Worm (Caenorhabditis elegans) whole organism, L4 larva: ENCODE data around the gene T04H1.12.

ENCODE experiments used
- D1046.2 ChIP-seq: fragments of 200-800 bp; sonication (Bioruptor generic); IDR thresholded peaks from 2 replicates; pipeline ENCODE4 v1.3.6; 2022; ENCODE audit warnings: missing genetic modification characterization, missing compliant biosample characterization
- F26F4.8 ChIP-seq: fragments of 200-800 bp; sonication (Bioruptor generic); conservative IDR thresholded peaks from 2 replicates; pipeline ENCODE4 v1.3.6; 2022; ENCODE audit warnings: missing genetic modification characterization, missing compliant biosample characterization
- F37D6.2 ChIP-seq: sonication (generic microtip); optimal IDR thresholded peaks from 2 replicates; lab custom pipeline; 2016; ENCODE audit warnings: mild to moderate bottlenecking, missing genetic modification characterization, missing compliant biosample characterization
- T20F7.1 ChIP-seq: fragments of 200-800 bp; sonication (Bioruptor generic); optimal IDR thresholded peaks from 2 replicates; lab custom pipeline; 2018; ENCODE audit warnings: mild to moderate bottlenecking, missing genetic modification characterization, missing compliant biosample characterization
- Y105C5A.15 ChIP-seq: fragments of 200-800 bp; sonication (Bioruptor generic); IDR thresholded peaks from 2 replicates; pipeline ENCODE4 v1.3.6; 2022; ENCODE audit warnings: missing genetic modification characterization, missing compliant biosample characterization
- aly-2 ChIP-seq: sonication (generic microtip); optimal IDR thresholded peaks from 2 replicates; lab custom pipeline; 2018; ENCODE audit warnings: missing biosample characterization, missing genetic modification characterization
- attf-4 ChIP-seq: sonication (generic microtip); optimal IDR thresholded peaks from 3 replicates; lab custom pipeline; 2017; ENCODE audit warnings: missing biosample characterization, missing genetic modification characterization
- ceh-20 ChIP-seq: fragments of 200-800 bp; sonication (Bioruptor generic); IDR thresholded peaks from 2 replicates; pipeline ENCODE4 v1.3.6; 2022; ENCODE audit warnings: missing genetic modification reagents, missing genetic modification characterization, missing compliant biosample characterization
- ceh-28 ChIP-seq: fragments of 150-350 bp; optimal IDR thresholded peaks from 2 replicates; lab custom pipeline; 2014; ENCODE audit warnings: missing biosample characterization, missing genetic modification reagents, missing genetic modification characterization
- ceh-62 ChIP-seq: sonication (generic microtip); optimal IDR thresholded peaks from 2 replicates; lab custom pipeline; 2017; ENCODE audit warnings: missing biosample characterization, missing genetic modification characterization
- ces-1 ChIP-seq: fragments of 150-350 bp; sonication (generic microtip); optimal IDR thresholded peaks from 4 replicates; lab custom pipeline; 2014; ENCODE audit warnings: missing biosample characterization, missing genetic modification reagents, missing genetic modification characterization
- ctbp-1 ChIP-seq: fragments of 200-800 bp; sonication (Bioruptor generic); IDR thresholded peaks from 2 replicates; pipeline ENCODE4 v1.3.6; 2022; ENCODE audit warnings: missing genetic modification reagents, missing genetic modification characterization, missing compliant biosample characterization
- daf-16 ChIP-seq, 3 experiments: sonication (generic microtip); optimal IDR thresholded peaks; 2 replicates each; lab custom pipeline; 2016 to 2017; ENCODE audit warnings: missing genetic modification characterization in 3 of 3, missing genetic modification reagents in 3 of 3, mild to moderate bottlenecking in 2 of 3, missing compliant biosample characterization in 2 of 3, missing biosample characterization in 1 of 3, moderate library complexity in 1 of 3
- daf-8 ChIP-seq: fragments of 200-800 bp; sonication (Bioruptor generic); IDR thresholded peaks from 2 replicates; pipeline ENCODE4 v1.3.6; 2022; ENCODE audit warnings: missing genetic modification characterization, missing compliant biosample characterization
- dmd-6 ChIP-seq: fragments of 200-800 bp; sonication (Bioruptor generic); IDR thresholded peaks from 2 replicates; pipeline ENCODE4 v1.3.6; 2022; ENCODE audit warnings: missing genetic modification reagents, missing genetic modification characterization, missing compliant biosample characterization
- dpl-1 ChIP-seq: fragments of 150-350 bp; optimal IDR thresholded peaks from 2 replicates; lab custom pipeline; 2014; ENCODE audit warnings: missing biosample characterization, missing genetic modification reagents, missing genetic modification characterization
- egl-27 ChIP-seq: sonication (generic microtip); optimal IDR thresholded peaks from 3 replicates; lab custom pipeline; 2017; ENCODE audit warnings: missing biosample characterization, missing genetic modification reagents, missing genetic modification characterization
- fkh-10 ChIP-seq: fragments of 150-350 bp; optimal IDR thresholded peaks from 2 replicates; lab custom pipeline; 2014; ENCODE audit warnings: missing biosample characterization, missing genetic modification reagents, missing genetic modification characterization
- fos-1 ChIP-seq: fragments of 150-350 bp; optimal IDR thresholded peaks from 2 replicates; lab custom pipeline; 2014; ENCODE audit warnings: missing biosample characterization, missing genetic modification characterization
- gei-8 ChIP-seq: fragments of 200-800 bp; sonication (Bioruptor generic); optimal IDR thresholded peaks from 2 replicates; lab custom pipeline; 2018; ENCODE audit warnings: mild to moderate bottlenecking, missing genetic modification characterization, missing compliant biosample characterization
- hif-1 ChIP-seq, 2 experiments: sonication (generic microtip); optimal IDR thresholded peaks; 2 replicates each; lab custom pipeline; 2016 to 2017; ENCODE audit warnings: missing compliant biosample characterization in 2 of 2, missing genetic modification characterization in 2 of 2, missing genetic modification reagents in 2 of 2, missing genotype in 2 of 2, mild to moderate bottlenecking in 1 of 2
- hlh-11 ChIP-seq: fragments of 200-800 bp; sonication (Bioruptor generic); optimal IDR thresholded peaks from 2 replicates; lab custom pipeline; 2018; ENCODE audit warnings: mild to moderate bottlenecking, missing genetic modification characterization, missing compliant biosample characterization
- lin-1 ChIP-seq: fragments of 200-800 bp; sonication (Bioruptor generic); IDR thresholded peaks from 2 replicates; pipeline ENCODE4 v1.3.6; 2022; ENCODE audit warnings: missing genetic modification reagents, missing genetic modification characterization, missing compliant biosample characterization
- lin-29 ChIP-seq: fragments of 200-800 bp; sonication (Bioruptor generic); IDR thresholded peaks from 2 replicates; pipeline ENCODE4 v1.3.6; 2022; ENCODE audit warnings: missing genetic modification reagents, missing genetic modification characterization, missing compliant biosample characterization
- mdl-1 ChIP-seq, 2 experiments: fragments of 150-350 bp in 1 of 2; sonication (generic microtip) in 1 of 2; optimal IDR thresholded peaks; 2 replicates each; lab custom pipeline; 2014 to 2017; ENCODE audit warnings: missing biosample characterization in 2 of 2, missing genetic modification characterization in 2 of 2
- mes-2 ChIP-seq: sonication (generic microtip); optimal IDR thresholded peaks from 2 replicates; lab custom pipeline; 2016; ENCODE audit warnings: missing genotype, mild to moderate bottlenecking, missing genetic modification characterization, missing compliant biosample characterization; ENCODE audit not compliant: poor library complexity, severe bottlenecking
- mxl-3 ChIP-seq: fragments of 200-800 bp; sonication (Bioruptor generic); optimal IDR thresholded peaks from 2 replicates; lab custom pipeline; 2018; ENCODE audit warnings: mild to moderate bottlenecking, missing genetic modification characterization, missing compliant biosample characterization
- nhr-102 ChIP-seq: sonication (generic microtip); optimal IDR thresholded peaks from 2 replicates; lab custom pipeline; 2016; ENCODE audit warnings: mild to moderate bottlenecking, missing genetic modification characterization, moderate library complexity, missing compliant biosample characterization
- nhr-11 ChIP-seq: fragments of 150-350 bp; optimal IDR thresholded peaks from 2 replicates; lab custom pipeline; 2014; ENCODE audit warnings: missing biosample characterization, missing genetic modification characterization
- nhr-237 ChIP-seq: sonication (generic microtip); optimal IDR thresholded peaks from 2 replicates; lab custom pipeline; 2017; ENCODE audit warnings: missing biosample characterization, missing genetic modification characterization
- nhr-28 ChIP-seq: fragments of 150-350 bp; optimal IDR thresholded peaks from 2 replicates; lab custom pipeline; 2014; ENCODE audit warnings: missing biosample characterization, missing genetic modification characterization
- nhr-6 ChIP-seq: fragments of 150-350 bp; optimal IDR thresholded peaks from 2 replicates; lab custom pipeline; 2014; ENCODE audit warnings: missing biosample characterization, missing genetic modification characterization
- nhr-76 ChIP-seq: fragments of 150-350 bp; optimal IDR thresholded peaks from 2 replicates; lab custom pipeline; 2014; ENCODE audit warnings: missing biosample characterization, missing genetic modification characterization
- pha-4 ChIP-seq, 2 experiments: fragments of 150-350 bp in 1 of 2; fragments of 200-800 bp in 1 of 2; sonication (Bioruptor generic) in 1 of 2; IDR thresholded peaks in 1 of 2; optimal IDR thresholded peaks in 1 of 2; 2 replicates each; pipeline versions ENCODE4 v1.3.6 to Lab custom; 2014 to 2022; ENCODE audit warnings: missing genetic modification characterization in 2 of 2, missing genetic modification reagents in 2 of 2, missing biosample characterization in 1 of 2, missing compliant biosample characterization in 1 of 2
- rbr-2 ChIP-seq: sonication (generic microtip); optimal IDR thresholded peaks from 2 replicates; lab custom pipeline; 2016; ENCODE audit warnings: missing genotype, missing genetic modification characterization, missing compliant biosample characterization
- snpc-1.2 ChIP-seq: fragments of 200-800 bp; sonication (Bioruptor generic); IDR thresholded peaks from 2 replicates; pipeline ENCODE4 v1.3.6; 2022; ENCODE audit warnings: missing genetic modification reagents, missing genetic modification characterization, missing compliant biosample characterization
- snpc-4 ChIP-seq: fragments of 150-350 bp; optimal IDR thresholded peaks from 2 replicates; lab custom pipeline; 2014; ENCODE audit warnings: missing biosample characterization, missing genetic modification characterization
- spr-1 ChIP-seq: sonication (generic microtip); optimal IDR thresholded peaks from 2 replicates; lab custom pipeline; 2016; ENCODE audit warnings: mild to moderate bottlenecking, missing genetic modification characterization, missing compliant biosample characterization
- tra-1 ChIP-seq: fragments of 200-800 bp; sonication (Bioruptor generic); IDR thresholded peaks from 2 replicates; pipeline ENCODE4 v1.3.6; 2022; ENCODE audit warnings: missing genetic modification reagents, missing genetic modification characterization, missing compliant biosample characterization
- unc-62 ChIP-seq, 3 experiments: fragments of 150-350 bp in 1 of 3; sonication (generic microtip); optimal IDR thresholded peaks in 2 of 3; peaks in 1 of 3; 1 replicate in 1 of 3; 2 replicates in 2 of 3; lab custom pipeline; 2014 to 2017; ENCODE audit warnings: missing biosample characterization in 3 of 3, missing genetic modification characterization in 3 of 3, missing genetic modification reagents in 3 of 3, missing genotype in 1 of 3
- zfp-2 ChIP-seq: sonication (generic microtip); optimal IDR thresholded peaks from 2 replicates; lab custom pipeline; 2016; ENCODE audit warnings: mild to moderate bottlenecking, missing genetic modification characterization, missing compliant biosample characterization
- zip-11 ChIP-seq: fragments of 200-800 bp; sonication (Bioruptor generic); IDR thresholded peaks from 2 replicates; pipeline ENCODE4 v1.3.6; 2022; ENCODE audit warnings: missing genetic modification characterization, missing compliant biosample characterization
- zip-2 ChIP-seq: fragments of 150-350 bp; optimal IDR thresholded peaks from 2 replicates; lab custom pipeline; 2014; ENCODE audit warnings: missing biosample characterization, missing genetic modification characterization
- ztf-7 ChIP-seq: fragments of 150-350 bp; optimal IDR thresholded peaks from 2 replicates; lab custom pipeline; 2014; ENCODE audit warnings: missing biosample characterization, missing genetic modification characterization

Gene T04H1.12

ce11 chrV:12241126-12241525 is 14.3 kb upstream of the T04H1.12 start, which contains the start of gene ttr-22:
TSS of gene ttr-22 (plus strand) at chrV:12241426.
- TF ChIP-seq zip-2 (tag; lab: Kevin White, UChicago) (no peak), hif-1 (tag; optimal IDR thresholded peaks at IDR 0.05; lab: Kevin White, UChicago) (no peak)

DNA sequence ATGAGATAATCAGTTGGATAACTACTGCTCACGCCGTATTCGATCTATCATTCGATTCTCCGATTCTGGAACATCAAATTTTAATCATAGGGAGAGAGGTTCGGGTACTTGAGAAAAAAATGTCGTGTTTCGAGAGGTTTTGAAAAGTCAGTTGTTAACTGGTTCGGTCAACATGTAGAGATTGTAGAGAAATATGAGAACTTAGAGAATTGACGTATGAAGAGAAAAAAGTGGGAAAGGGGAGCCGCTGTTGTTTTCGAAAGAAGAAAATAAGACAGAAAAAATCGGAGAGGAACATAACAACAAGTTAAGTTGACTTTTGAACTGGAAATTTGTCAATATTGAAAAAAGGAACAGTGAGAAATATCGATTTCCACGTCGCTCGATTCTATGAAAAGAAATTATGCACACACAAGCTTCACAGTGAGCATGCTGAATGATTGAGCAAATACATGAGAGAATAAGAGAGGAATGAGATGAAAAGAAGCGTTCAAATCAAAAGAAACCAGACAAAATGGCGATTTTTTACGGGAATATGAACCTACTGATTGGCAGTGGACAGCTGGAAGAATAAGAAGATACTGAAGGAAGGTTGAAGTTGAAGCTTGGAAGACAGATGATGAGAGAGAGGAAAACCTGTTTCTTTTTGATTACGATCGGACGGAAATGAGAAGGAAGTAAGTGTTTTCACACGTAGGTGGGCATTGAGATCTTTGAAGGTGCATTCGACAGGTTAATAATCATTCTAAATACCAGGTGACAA is 10.3 kb upstream of the T04H1.12 start, which contains the start of the genes T04H1.13, slfl-5 and rad-50:
TSS of gene T04H1.13 (minus strand) at position 51 of the 763 bp plus-strand sequence.
TSS of gene slfl-5 (minus strand) at position 65 of the 763 bp plus-strand sequence.
TSS of gene rad-50 (plus strand) at position 667 of the 763 bp plus-strand sequence.
- TF ChIP-seq lin-1 (GFP tag; lab: Robert Waterston, UW) (0 out of 2 replicates have a peak, but pooled peaks have one; percentile 25), hif-1 (tag; optimal IDR thresholded peaks at IDR 0.05; lab: Kevin White, UChicago) (no peak), ceh-62 (no peak), F26F4.8 (GFP tag; lab: Robert Waterston, UW) (no peak), gei-8 (GFP tag; lab: Kevin White, UChicago) (no peak), nhr-28 (tag; lab: Kevin White, UChicago) (no peak), pha-4 (GFP tag; IDR thresholded peaks at IDR 0.05; lab: Robert Waterston, UW) (no peak), pha-4 (tag; optimal IDR thresholded peaks at IDR 0.05; lab: Kevin White, UChicago) (peak; percentile 81), nhr-237 (no peak), unc-62 (GFP tag; optimal IDR thresholded peaks at IDR 0.05 in 1 of 2; lab: Kevin White, UChicago) (peak in 1 of 2 experiments; percentile 8), unc-62 (tag; optimal IDR thresholded peaks at IDR 0.05; lab: Kevin White, UChicago) (no peak), fos-1 (tag; lab: Kevin White, UChicago) (no peak), daf-16 (GFP tag; optimal IDR thresholded peaks at IDR 0.05; lab: Kevin White, UChicago) (peak in 1 of 2 experiments; percentile 69), daf-16 (tag; optimal IDR thresholded peaks at IDR 0.05; lab: Kevin White, UChicago) (no peak), aly-2 (tag; lab: Kevin White, UChicago) (no peak), F37D6.2 (tag; lab: Kevin White, UChicago) (no peak), ceh-28 (no peak), nhr-76 (no peak), D1046.2 (GFP tag; lab: Robert Waterston, UW) (no peak), ctbp-1 (no peak), nhr-11 (tag; lab: Kevin White, UChicago) (no peak), zip-11 (no peak), dmd-6 (GFP tag; lab: Robert Waterston, UW) (peak; percentile 70), lin-29 (GFP tag; lab: Robert Waterston, UW) (no peak), rbr-2 (tag; lab: Kevin White, UChicago) (no peak), tra-1 (GFP tag; lab: Robert Waterston, UW) (0 out of 2 replicates have a peak, but pooled peaks have one; percentile 27)

- TF ChIP-seq nhr-102 (tag; lab: Kevin White, UChicago) (no peak), Y105C5A.15 (no peak), hlh-11 (tag; lab: Kevin White, UChicago) (no peak), snpc-4 (no peak), fkh-10 (GFP tag; lab: Kevin White, UChicago) (no peak), ces-1 (GFP tag; lab: Kevin White, UChicago) (no peak), mdl-1 (tag; optimal IDR thresholded peaks at IDR 0.05; lab: Kevin White, UChicago) (no peak), snpc-1.2 (GFP tag; lab: Robert Waterston, UW) (no peak), zip-2 (tag; lab: Kevin White, UChicago) (peak; percentile 72), spr-1 (tag; lab: Kevin White, UChicago) (no peak), ztf-7 (tag; lab: Kevin White, UChicago) (no peak), mes-2 (tag; lab: Kevin White, UChicago) (peak; percentile 38), mxl-3 (GFP tag; lab: Kevin White, UChicago) (no peak), nhr-6 (tag; lab: Kevin White, UChicago) (peak; percentile 86), ceh-20 (no peak), attf-4 (tag; lab: Kevin White, UChicago) (no peak), rbr-2 (tag; lab: Kevin White, UChicago) (no peak), daf-8 (no peak), zfp-2 (no peak), egl-27 (tag; lab: Kevin White, UChicago) (no peak), T20F7.1 (GFP tag; lab: Kevin White, UChicago) (peak; percentile 93), daf-16 (GFP tag; optimal IDR thresholded peaks at IDR 0.05; lab: Kevin White, UChicago) (no peak), daf-16 (tag; optimal IDR thresholded peaks at IDR 0.05; lab: Kevin White, UChicago) (peak; percentile 92), dpl-1 (GFP tag; lab: Kevin White, UChicago) (peak; percentile 60)
Measured at ce11 chrV:12245777-12246452, 9.5 kb upstream of the T04H1.12 start.
